Fruit fly (Drosophila melanogaster) whole organism, embryonic: ENCODE data around the gene CCT7.

Experiments used
- Abd-B ChIP-seq: fragments of 200-800 bp; sonication (Bioruptor generic); optimal IDR thresholded peaks from 2 replicates; lab custom pipeline; 2018; ENCODE audit warnings: missing biosample characterization, mild to moderate bottlenecking, missing genetic modification characterization, moderate library complexity
- CG10274 ChIP-seq: fragments of 200-800 bp; sonication (Bioruptor generic); optimal IDR thresholded peaks from 3 replicates; lab custom pipeline; 2017; ENCODE audit warnings: missing biosample characterization, mild to moderate bottlenecking, missing genetic modification characterization
- CG12769 ChIP-seq: fragments of 200-800 bp; sonication (Bioruptor generic); optimal IDR thresholded peaks from 2 replicates; lab custom pipeline; 2019; ENCODE audit warnings: missing biosample characterization, mild to moderate bottlenecking, missing genetic modification characterization, moderate library complexity
- CG13624 ChIP-seq: fragments of 200-800 bp; sonication (Bioruptor generic); optimal IDR thresholded peaks from 2 replicates; lab custom pipeline; 2016; ENCODE audit warnings: missing biosample characterization, missing genetic modification characterization
- CG14965 ChIP-seq: fragments of 200-800 bp; sonication (Bioruptor generic); optimal IDR thresholded peaks from 2 replicates; lab custom pipeline; 2016; ENCODE audit warnings: missing biosample characterization, missing genetic modification characterization, borderline replicate concordance
- CG15011 ChIP-seq: fragments of 200-800 bp; sonication (Bioruptor generic); optimal IDR thresholded peaks from 3 replicates; lab custom pipeline; 2018; ENCODE audit warnings: missing biosample characterization, mild to moderate bottlenecking, missing genetic modification characterization
- CG16813 ChIP-seq: fragments of 200-800 bp; sonication (Bioruptor generic); IDR thresholded peaks from 3 replicates; pipeline ENCODE4 v1.3.6; 2022; ENCODE audit warnings: missing biosample characterization, missing genetic modification characterization; ENCODE audit not compliant: partially characterized antibody
- CG2116 ChIP-seq: fragments of 200-800 bp; sonication (Bioruptor generic); optimal IDR thresholded peaks from 3 replicates; lab custom pipeline; 2018; ENCODE audit warnings: missing biosample characterization, mild to moderate bottlenecking, missing genetic modification characterization
- CG2202 ChIP-seq: fragments of 200-800 bp; sonication (Bioruptor generic); optimal IDR thresholded peaks from 2 replicates; lab custom pipeline; 2018; ENCODE audit warnings: missing biosample characterization, mild to moderate bottlenecking, missing genetic modification characterization
- CG32532 ChIP-seq: fragments of 200-800 bp; sonication (Bioruptor generic); IDR thresholded peaks from 2 replicates; pipeline ENCODE4 v1.3.6; 2022; ENCODE audit warnings: missing biosample characterization, missing genetic modification characterization
- CG33213 ChIP-seq: fragments of 200-800 bp; sonication (Bioruptor generic); optimal IDR thresholded peaks from 3 replicates; lab custom pipeline; 2016; ENCODE audit warnings: missing biosample characterization, missing genetic modification characterization
- CG3995 ChIP-seq: fragments of 200-800 bp; sonication (Bioruptor generic); optimal IDR thresholded peaks from 3 replicates; lab custom pipeline; 2016; ENCODE audit warnings: missing biosample characterization, missing genetic modification characterization
- CG4617 ChIP-seq: fragments of 200-800 bp; sonication (Bioruptor generic); optimal IDR thresholded peaks from 3 replicates; lab custom pipeline; 2016; ENCODE audit warnings: missing biosample characterization, missing genetic modification characterization, borderline replicate concordance
- CG5180 ChIP-seq: fragments of 200-800 bp; sonication (Bioruptor generic); optimal IDR thresholded peaks from 3 replicates; lab custom pipeline; 2017; ENCODE audit warnings: missing biosample characterization, missing genetic modification characterization, mild to moderate bottlenecking, moderate library complexity, missing genetic modification reagents
- CG5245 ChIP-seq: fragments of 200-800 bp; sonication (Bioruptor generic); optimal IDR thresholded peaks from 3 replicates; lab custom pipeline; 2016; ENCODE audit warnings: missing biosample characterization, missing genetic modification characterization
- CG7271 ChIP-seq: fragments of 200-800 bp; sonication (Bioruptor generic); optimal IDR thresholded peaks from 2 replicates; lab custom pipeline; 2018; ENCODE audit warnings: missing biosample characterization, mild to moderate bottlenecking, missing genetic modification characterization, moderate library complexity
- CG7556 ChIP-seq: fragments of 200-800 bp; sonication (Bioruptor generic); optimal IDR thresholded peaks from 2 replicates; lab custom pipeline; 2017; ENCODE audit warnings: missing biosample characterization, mild to moderate bottlenecking, missing genetic modification characterization
- CG8089 ChIP-seq: fragments of 200-800 bp; sonication (Bioruptor generic); optimal IDR thresholded peaks from 3 replicates; lab custom pipeline; 2016; ENCODE audit warnings: missing biosample characterization, missing genetic modification characterization
- CG8388 ChIP-seq: fragments of 200-800 bp; sonication (Bioruptor generic); optimal IDR thresholded peaks from 2 replicates; lab custom pipeline; 2019; ENCODE audit warnings: missing biosample characterization, mild to moderate bottlenecking, missing genetic modification characterization, moderate library complexity
- Dad ChIP-seq: fragments of 200-800 bp; sonication (Bioruptor generic); optimal IDR thresholded peaks from 3 replicates; lab custom pipeline; 2016; ENCODE audit warnings: missing biosample characterization, missing genetic modification characterization
- Dfd ChIP-seq, 2 experiments: fragments of >200 bp; optimal IDR thresholded peaks; 2 replicates each; lab custom pipeline; 2017; ENCODE audit warnings: missing biosample characterization in 2 of 2, missing genetic modification characterization in 2 of 2
- Dll ChIP-seq: fragments of 200-800 bp; sonication (Bioruptor generic); IDR thresholded peaks from 4 replicates; pipeline ENCODE4 v1.3.6; 2022; ENCODE audit warnings: missing biosample characterization, missing genetic modification characterization; ENCODE audit not compliant: partially characterized antibody
- Elba2 ChIP-seq: fragments of 200-800 bp; sonication (Bioruptor generic); optimal IDR thresholded peaks from 3 replicates; lab custom pipeline; 2016; ENCODE audit warnings: missing biosample characterization, missing genetic modification characterization
- Fer1 ChIP-seq: fragments of 200-800 bp; sonication (Bioruptor generic); optimal IDR thresholded peaks from 2 replicates; lab custom pipeline; 2017; ENCODE audit warnings: missing biosample characterization, mild to moderate bottlenecking, missing genetic modification characterization
- GATAe ChIP-seq: fragments of 200-800 bp; sonication (Bioruptor generic); conservative IDR thresholded peaks from 2 replicates; pipeline ENCODE4 v1.3.6; 2022; ENCODE audit warnings: missing biosample characterization, missing genetic modification characterization
- Gug ChIP-seq: fragments of 200-800 bp; sonication (Bioruptor generic); IDR thresholded peaks from 4 replicates; pipeline ENCODE4 v1.3.6; 2022; ENCODE audit warnings: missing biosample characterization, missing genetic modification characterization
- HLH4C ChIP-seq: fragments of 200-800 bp; sonication (Bioruptor generic); IDR thresholded peaks from 3 replicates; pipeline ENCODE4 v1.3.6; 2022; ENCODE audit warnings: missing biosample characterization, missing genetic modification characterization; ENCODE audit not compliant: partially characterized antibody
- HLH54F ChIP-seq: fragments of 200-800 bp; sonication (Bioruptor generic); optimal IDR thresholded peaks from 3 replicates; lab custom pipeline; 2016; ENCODE audit warnings: missing biosample characterization, missing genetic modification characterization
- Hmx ChIP-seq: fragments of 200-800 bp; sonication (Bioruptor generic); optimal IDR thresholded peaks from 2 replicates; lab custom pipeline; 2016; ENCODE audit warnings: missing biosample characterization, missing genetic modification characterization
- Hr78 ChIP-seq, 2 experiments: fragments of 200-800 bp in 1 of 2; fragments of >200 bp in 1 of 2; sonication (Bioruptor generic) in 1 of 2; optimal IDR thresholded peaks; 2 replicates each; lab custom pipeline; 2017 to 2019; ENCODE audit warnings: missing biosample characterization in 2 of 2, missing genetic modification characterization in 2 of 2, mild to moderate bottlenecking in 1 of 2, moderate library complexity in 1 of 2
- Lim3 ChIP-seq: fragments of 200-800 bp; sonication (Bioruptor generic); IDR thresholded peaks from 2 replicates; pipeline ENCODE4 v1.3.6; 2022; ENCODE audit warnings: missing biosample characterization, missing genetic modification characterization
- Myb ChIP-seq: fragments of 200-800 bp; sonication (Bioruptor generic); optimal IDR thresholded peaks from 2 replicates; lab custom pipeline; 2016; ENCODE audit warnings: missing biosample characterization, missing genetic modification characterization
- Rfx ChIP-seq: fragments of 200-800 bp; sonication (Bioruptor generic); IDR thresholded peaks from 2 replicates; pipeline ENCODE4 v1.3.6; 2022; ENCODE audit warnings: missing biosample characterization, missing genetic modification characterization
- Trl ChIP-seq, 3 experiments: fragments of >200 bp in 2 of 3; fragments of 200-800 bp in 1 of 3; sonication (Bioruptor generic) in 1 of 3; optimal IDR thresholded peaks; 2 replicates in 1 of 3; 3 replicates in 2 of 3; lab custom pipeline; 2016 to 2017; ENCODE audit warnings: missing biosample characterization in 1 of 3, missing genetic modification characterization in 1 of 3
- aop ChIP-seq: fragments of 200-800 bp; sonication (Bioruptor generic); IDR thresholded peaks from 2 replicates; pipeline ENCODE4 v1.3.6; 2022; ENCODE audit warnings: missing biosample characterization, missing genetic modification characterization
- ara ChIP-seq: fragments of 200-800 bp; sonication (Bioruptor generic); IDR thresholded peaks from 2 replicates; pipeline ENCODE4 v1.3.6; 2022; ENCODE audit warnings: missing biosample characterization, missing genetic modification characterization
- bcd ChIP-seq: fragments of 200-800 bp; sonication (Bioruptor generic); optimal IDR thresholded peaks from 2 replicates; lab custom pipeline; 2017; ENCODE audit warnings: missing biosample characterization, mild to moderate bottlenecking, missing genetic modification characterization
- bsh ChIP-seq, 2 experiments: fragments of 200-800 bp; sonication (Bioruptor generic); optimal IDR thresholded peaks; 2 replicates each; lab custom pipeline; 2017 to 2018; ENCODE audit warnings: mild to moderate bottlenecking in 2 of 2, missing biosample characterization in 2 of 2, missing genetic modification characterization in 2 of 2, moderate library complexity in 1 of 2
- cas ChIP-seq: fragments of 200-800 bp; sonication (Bioruptor generic); IDR thresholded peaks from 2 replicates; pipeline ENCODE4 v1.3.6; 2022; ENCODE audit warnings: missing biosample characterization, missing genetic modification characterization
- cwo ChIP-seq: fragments of 200-800 bp; sonication (Bioruptor generic); optimal IDR thresholded peaks from 3 replicates; lab custom pipeline; 2017; ENCODE audit warnings: missing biosample characterization, missing genetic modification characterization, mild to moderate bottlenecking, moderate library complexity, missing genetic modification reagents
- gce ChIP-seq: fragments of 200-800 bp; sonication (Bioruptor generic); IDR thresholded peaks from 3 replicates; pipeline ENCODE4 v1.3.6; 2022; ENCODE audit warnings: missing biosample characterization, missing genetic modification characterization
- hbn ChIP-seq: fragments of 200-800 bp; sonication (Bioruptor generic); IDR thresholded peaks from 2 replicates; pipeline ENCODE4 v1.3.6; 2022; ENCODE audit warnings: missing biosample characterization, missing genetic modification characterization; ENCODE audit not compliant: partially characterized antibody
- mirr ChIP-seq: fragments of 200-800 bp; sonication (Bioruptor generic); optimal IDR thresholded peaks from 3 replicates; lab custom pipeline; 2018; ENCODE audit warnings: missing biosample characterization, mild to moderate bottlenecking, missing genetic modification characterization
- sens-2 ChIP-seq: fragments of 200-800 bp; sonication (Bioruptor generic); IDR thresholded peaks from 2 replicates; pipeline ENCODE4 v1.3.6; 2022; ENCODE audit warnings: missing biosample characterization, missing genetic modification characterization
- stwl ChIP-seq: fragments of 200-800 bp; sonication (Bioruptor generic); optimal IDR thresholded peaks from 3 replicates; lab custom pipeline; 2018; ENCODE audit warnings: missing biosample characterization, mild to moderate bottlenecking, missing genetic modification characterization, moderate library complexity
- tgo ChIP-seq: fragments of 200-800 bp; sonication (Bioruptor generic); IDR thresholded peaks from 3 replicates; pipeline ENCODE4 v1.3.6; 2022; ENCODE audit warnings: missing biosample characterization, missing genetic modification characterization
- unpg ChIP-seq: fragments of 200-800 bp; sonication (Bioruptor generic); optimal IDR thresholded peaks from 3 replicates; lab custom pipeline; 2018; ENCODE audit warnings: missing biosample characterization, mild to moderate bottlenecking, missing genetic modification characterization, moderate library complexity
- usp ChIP-seq: fragments of >200 bp; optimal IDR thresholded peaks from 2 replicates; lab custom pipeline; 2017; ENCODE audit warnings: missing biosample characterization, missing genetic modification characterization
- wdn ChIP-seq: fragments of 200-800 bp; sonication (Bioruptor generic); IDR thresholded peaks from 2 replicates; pipeline ENCODE4 v1.3.6; 2022; ENCODE audit warnings: missing biosample characterization, missing genetic modification characterization

CCT7 gene

DNA sequence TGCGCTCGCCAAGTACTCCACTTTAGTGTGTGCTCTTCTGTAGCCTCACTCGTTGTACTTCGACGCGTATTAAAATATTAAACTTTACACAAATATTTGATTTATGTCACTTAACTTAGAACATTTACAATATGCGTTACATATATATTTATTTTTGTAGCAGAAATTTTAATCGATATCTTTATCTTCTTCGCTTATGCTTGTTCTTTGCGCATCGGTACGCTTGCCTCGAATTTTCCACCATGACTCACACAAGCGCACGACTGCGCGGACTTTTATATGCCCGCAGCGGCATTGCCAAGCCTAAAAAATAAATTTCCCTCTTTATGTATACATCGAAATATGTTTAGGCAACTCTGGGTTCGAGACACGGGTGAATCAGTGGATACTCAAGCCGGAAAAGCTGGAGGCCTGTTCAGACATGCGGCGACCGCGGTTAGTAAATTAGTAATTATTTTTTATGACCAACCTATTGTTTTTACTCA, 19.1 kb downstream of the CCT7 start, which contains the start of gene aqz (continued):
- TF ChIP-seq Trl (optimal IDR thresholded peaks at IDR 0.05; lab: Kevin White, UChicago) (no peak), Trl (GFP tag; optimal IDR thresholded peaks at IDR 0.05; lab: Kevin White, UChicago) (peak; percentile 73), CG16813 (peak; percentile 60; the same call in 2 of the 3 replicates), CG8089 (peak; percentile 22), Fer1 (GFP tag; lab: Kevin White, UChicago) (peak; percentile 69), Dfd (GFP tag; optimal IDR thresholded peaks at IDR 0.05; lab: Kevin White, UChicago) (no peak), CG14965 (GFP tag; lab: Kevin White, UChicago) (no peak), usp (no peak), bcd (GFP tag; lab: Kevin White, UChicago) (peak; percentile 66), CG12769 (tag; lab: Kevin White, UChicago) (peak; percentile 81), Hr78 (GFP tag; optimal IDR thresholded peaks at IDR 0.05; lab: Kevin White, UChicago) (no peak), gce (no peak; the same call in 2 of the 3 replicates), HLH54F (GFP tag; lab: Kevin White, UChicago) (peak; percentile 72), Myb (GFP tag; lab: Kevin White, UChicago) (peak; percentile 92), CG7556 (GFP tag; lab: Kevin White, UChicago) (no peak), Dll (GFP tag; lab: Robert Waterston, UW) (peak; percentile 49; the same call in 1 of the 4 replicates), CG15011 (GFP tag; lab: Kevin White, UChicago) (peak; percentile 31), CG13624 (GFP tag; lab: Kevin White, UChicago) (peak; percentile 88), wdn (GFP tag; lab: Robert Waterston, UW) (peak; percentile 42), CG5245 (GFP tag; lab: Kevin White, UChicago) (no peak), CG7271 (peak; percentile 40), Abd-B (GFP tag; lab: Kevin White, UChicago) (peak; percentile 77), unpg (peak; percentile 35), CG32532 (GFP tag; lab: Robert Waterston, UW) (peak; percentile 70), Gug (peak; percentile 21; the same call in 1 of the 4 replicates), HLH4C (GFP tag; lab: Robert Waterston, UW) (peak; percentile 31; the same call in 1 of the 3 replicates), mirr (GFP tag; lab: Kevin White, UChicago) (peak; percentile 74), ara (GFP tag; lab: Robert Waterston, UW) (peak; percentile 70), tgo (GFP tag; lab: Robert Waterston, UW) (peak; percentile 35; the same call in 2 of the 3 replicates), CG2116 (GFP tag; lab: Kevin White, UChicago) (peak; percentile 100), cwo (GFP tag; lab: Kevin White, UChicago) (peak; percentile 64), CG33213 (GFP tag; lab: Kevin White, UChicago) (peak; percentile 92), GATAe (no peak), Dad (GFP tag; lab: Kevin White, UChicago) (peak; percentile 67), hbn (GFP tag; lab: Robert Waterston, UW) (no peak; the same call in 1 of the 2 replicates), bsh (GFP tag; optimal IDR thresholded peaks at IDR 0.05; lab: Kevin White, UChicago) (peak; percentile 6 to 43), Elba2 (GFP tag; lab: Kevin White, UChicago) (peak; percentile 31), aop (0 out of 2 replicates have a peak, but pooled peaks have one; percentile 42), Lim3 (no peak), CG2202 (tag; lab: Kevin White, UChicago) (peak; percentile 25), CG10274 (no peak), CG5180 (no peak), CG3995 (GFP tag; lab: Kevin White, UChicago) (no peak), stwl (tag; lab: Kevin White, UChicago) (peak; percentile 84), CG4617 (GFP tag; lab: Kevin White, UChicago) (peak; percentile 68), CG8388 (GFP tag; lab: Kevin White, UChicago) (peak; percentile 12), sens-2 (GFP tag; lab: Robert Waterston, UW) (0 out of 2 replicates have a peak, but pooled peaks have one; percentile 21), cas (GFP tag; lab: Robert Waterston, UW) (no peak), Hmx (no peak), Rfx (GFP tag; lab: Robert Waterston, UW) (peak; percentile 74)
